Worm (Caenorhabditis elegans) whole organism, midembryonic: ENCODE results near the gene F47E1.20.
"Not testable (repeated sequence)": the region's sequence is repeated elsewhere in the genome, so short reads cannot be mapped to it uniquely, and the experiment has no call there.

Source experiments
- flt-1 ChIP-seq: fragments of 200-800 bp; sonication (Bioruptor generic); IDR thresholded peaks from 2 replicates; pipeline ENCODE4 v1.3.6; 2022; ENCODE audit warnings: missing genetic modification characterization, missing compliant biosample characterization
- med-1 ChIP-seq: sonication (generic microtip); optimal IDR thresholded peaks from 2 replicates; lab custom pipeline; 2017; ENCODE audit warnings: missing genetic modification characterization, mild to moderate bottlenecking, missing compliant biosample characterization, antibody characterized with exemption, missing genetic modification reagents; ENCODE audit not compliant: insufficient read depth
- ztf-23 ChIP-seq: fragments of 200-800 bp; sonication (Bioruptor generic); IDR thresholded peaks from 2 replicates; pipeline ENCODE4 v1.3.6; 2022; ENCODE audit warnings: missing genetic modification reagents, missing genetic modification characterization, missing compliant biosample characterization
- ztf-29 ChIP-seq: fragments of 200-800 bp; sonication (Bioruptor generic); IDR thresholded peaks from 2 replicates; pipeline ENCODE4 v1.3.6; 2022; ENCODE audit warnings: missing genetic modification reagents, missing genetic modification characterization, missing compliant biosample characterization

DNA sequence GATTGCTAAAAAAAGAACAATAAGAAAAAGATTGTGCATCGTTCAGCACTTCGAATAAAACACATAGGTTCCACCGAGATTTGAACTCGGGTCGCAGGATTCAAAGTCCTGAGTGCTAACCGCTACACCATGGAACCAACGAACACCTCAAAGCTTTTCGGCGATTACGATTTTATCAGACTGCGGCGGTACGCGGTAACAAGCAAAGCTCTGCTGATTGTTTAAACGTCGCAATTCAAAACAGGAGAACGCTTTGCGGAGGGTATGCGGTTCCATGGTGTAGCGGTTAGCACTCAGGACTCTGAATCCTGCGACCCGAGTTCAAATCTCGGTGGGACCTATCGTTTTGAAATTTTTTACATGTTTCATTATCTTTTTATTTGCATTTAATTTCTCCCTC is 41.8 kb downstream of the F47E1.20 start:
- not testable (repeated sequence) for TF ChIP-seq ztf-23 (GFP tag; lab: Robert Waterston, UW); flt-1; ztf-29; med-1 (GFP tag; lab: Kevin White, UChicago)
